Fruit fly (Drosophila melanogaster) whole organism, embryonic: Measurements from ENCODE around the gene RhoGEF4.

Experiments
- Awh ChIP-seq: fragments of 200-800 bp; sonication (Bioruptor generic); IDR thresholded peaks from 2 replicates; pipeline ENCODE4, ENCODE4 v1.3.6; 2022; ENCODE audit warnings: missing biosample characterization, missing genetic modification characterization
- Blimp-1 ChIP-seq: fragments of 200-800 bp; sonication (Bioruptor generic); optimal IDR thresholded peaks from 3 replicates; lab custom pipeline; 2018; ENCODE audit warnings: missing biosample characterization, missing genetic modification characterization, mild to moderate bottlenecking, moderate library complexity, missing genetic modification reagents
- CG10321 ChIP-seq: fragments of 200-800 bp; sonication (Bioruptor generic); IDR thresholded peaks from 2 replicates; pipeline ENCODE4 v1.3.6; 2022; ENCODE audit warnings: missing biosample characterization, missing genetic modification characterization
- CG10654 ChIP-seq: fragments of 200-800 bp; sonication (Bioruptor generic); optimal IDR thresholded peaks from 2 replicates; lab custom pipeline; 2016; ENCODE audit warnings: missing biosample characterization, missing genetic modification characterization
- CG11085 ChIP-seq: fragments of 200-800 bp; sonication (Bioruptor generic); IDR thresholded peaks from 2 replicates; pipeline ENCODE4 v1.3.6; 2022; ENCODE audit warnings: missing biosample characterization, missing genetic modification characterization
- CG11093 ChIP-seq: fragments of 200-800 bp; sonication (Bioruptor generic); IDR thresholded peaks from 3 replicates; pipeline ENCODE4 v1.3.6; 2022; ENCODE audit warnings: missing biosample characterization, missing genetic modification characterization
- CG11247 ChIP-seq: fragments of 200-800 bp; sonication (Bioruptor generic); IDR thresholded peaks from 2 replicates; pipeline ENCODE4 v1.3.6; 2022; ENCODE audit warnings: missing biosample characterization, missing genetic modification characterization
- CG1233 ChIP-seq: fragments of 200-800 bp; sonication (Bioruptor generic); optimal IDR thresholded peaks from 4 replicates; lab custom pipeline; 2018; ENCODE audit warnings: missing biosample characterization, mild to moderate bottlenecking, missing genetic modification characterization
- CG14050 ChIP-seq: fragments of 200-800 bp; sonication (Bioruptor generic); IDR thresholded peaks from 3 replicates; pipeline ENCODE4 v1.3.6; 2022; ENCODE audit warnings: missing biosample characterization, missing genetic modification characterization
- CG14441 ChIP-seq: fragments of 200-800 bp; sonication (Bioruptor generic); IDR thresholded peaks from 2 replicates; pipeline ENCODE4 v1.3.6; 2022; ENCODE audit warnings: missing biosample characterization, missing genetic modification characterization
- CG15601 ChIP-seq: fragments of 200-800 bp; sonication (Bioruptor generic); optimal IDR thresholded peaks from 3 replicates; lab custom pipeline; 2019; ENCODE audit warnings: missing biosample characterization, mild to moderate bottlenecking, missing genetic modification characterization, moderate library complexity
- CG2712 ChIP-seq: fragments of 200-800 bp; optimal IDR thresholded peaks from 3 replicates; lab custom pipeline; 2019; ENCODE audit warnings: missing biosample characterization, mild to moderate bottlenecking, missing genetic modification characterization, moderate library complexity
- CG30020 ChIP-seq: fragments of 200-800 bp; optimal IDR thresholded peaks from 2 replicates; lab custom pipeline; 2019; ENCODE audit warnings: missing biosample characterization, mild to moderate bottlenecking, missing genetic modification characterization, moderate library complexity
- CG3065 ChIP-seq: fragments of 200-800 bp; sonication (Bioruptor generic); optimal IDR thresholded peaks from 2 replicates; lab custom pipeline; 2016; ENCODE audit warnings: missing biosample characterization, missing genetic modification characterization
- CG31441 ChIP-seq: fragments of 200-800 bp; sonication (Bioruptor generic); IDR thresholded peaks from 2 replicates; pipeline ENCODE4 v1.3.6; 2022; ENCODE audit warnings: missing biosample characterization, missing genetic modification characterization
- CG34422 ChIP-seq: fragments of 200-800 bp; sonication (Bioruptor generic); IDR thresholded peaks from 3 replicates; pipeline ENCODE4 v1.3.6; 2022; ENCODE audit warnings: missing biosample characterization, missing genetic modification characterization
- CG3838 ChIP-seq: fragments of 200-800 bp; sonication (Bioruptor generic); optimal IDR thresholded peaks from 3 replicates; lab custom pipeline; 2016; ENCODE audit warnings: missing biosample characterization, missing genetic modification characterization
- CG3847 ChIP-seq: fragments of 200-800 bp; sonication (Bioruptor generic); IDR thresholded peaks from 2 replicates; pipeline ENCODE4 v1.3.6; 2022; ENCODE audit warnings: missing biosample characterization, missing genetic modification characterization
- CG4617 ChIP-seq: fragments of 200-800 bp; sonication (Bioruptor generic); optimal IDR thresholded peaks from 3 replicates; lab custom pipeline; 2016; ENCODE audit warnings: missing biosample characterization, missing genetic modification characterization, borderline replicate concordance
- CG4854 ChIP-seq: fragments of 200-800 bp; sonication (Bioruptor generic); optimal IDR thresholded peaks from 2 replicates; lab custom pipeline; 2016; ENCODE audit warnings: missing biosample characterization, missing genetic modification characterization, inconsistent platforms
- CG6689 ChIP-seq: fragments of 200-800 bp; sonication (Bioruptor generic); IDR thresholded peaks from 2 replicates; pipeline ENCODE4 v1.3.6; 2022; ENCODE audit warnings: missing biosample characterization, missing genetic modification characterization
- CG7745 ChIP-seq: fragments of 200-800 bp; sonication (Bioruptor generic); optimal IDR thresholded peaks from 2 replicates; lab custom pipeline; 2018; ENCODE audit warnings: missing biosample characterization, mild to moderate bottlenecking, missing genetic modification characterization, moderate library complexity
- CG9876 ChIP-seq: fragments of 200-800 bp; sonication (Bioruptor generic); optimal IDR thresholded peaks from 2 replicates; lab custom pipeline; 2016; ENCODE audit warnings: missing biosample characterization, missing genetic modification characterization
- Elba2 ChIP-seq: fragments of 200-800 bp; sonication (Bioruptor generic); optimal IDR thresholded peaks from 3 replicates; lab custom pipeline; 2016; ENCODE audit warnings: missing biosample characterization, missing genetic modification characterization
- HLH4C ChIP-seq: fragments of 200-800 bp; sonication (Bioruptor generic); IDR thresholded peaks from 3 replicates; pipeline ENCODE4 v1.3.6; 2022; ENCODE audit warnings: missing biosample characterization, missing genetic modification characterization; ENCODE audit not compliant: partially characterized antibody
- MESR4 ChIP-seq: fragments of 200-800 bp; sonication (Bioruptor generic); optimal IDR thresholded peaks from 2 replicates; lab custom pipeline; 2018; ENCODE audit warnings: missing biosample characterization, mild to moderate bottlenecking, missing genetic modification characterization, moderate library complexity
- Med ChIP-seq: fragments of 200-800 bp; sonication (Bioruptor generic); peaks from one replicate; lab custom pipeline; 2016; ENCODE audit warnings: missing biosample characterization, missing genetic modification characterization, mild to moderate bottlenecking, inconsistent platforms, moderate library complexity
- Meics ChIP-seq: fragments of 200-800 bp; sonication (Bioruptor generic); optimal IDR thresholded peaks from 2 replicates; lab custom pipeline; 2017; ENCODE audit warnings: missing biosample characterization, mild to moderate bottlenecking, missing genetic modification characterization
- Nf-YA ChIP-seq: fragments of 200-800 bp; sonication (Bioruptor generic); IDR thresholded peaks from 2 replicates; pipeline ENCODE4 v1.3.6; 2022; ENCODE audit warnings: missing biosample characterization, missing genetic modification characterization
- Ravus ChIP-seq: fragments of 200-800 bp; sonication (Bioruptor generic); IDR thresholded peaks from 2 replicates; pipeline ENCODE4 v1.3.6; 2022; ENCODE audit warnings: missing biosample characterization, missing genetic modification characterization
- Scr ChIP-seq: fragments of 200-800 bp; sonication (Bioruptor generic); IDR thresholded peaks from 2 replicates; pipeline ENCODE4 v1.3.6; 2022; ENCODE audit warnings: missing biosample characterization, missing genetic modification characterization; ENCODE audit not compliant: partially characterized antibody
- Side ChIP-seq: fragments of 200-800 bp; sonication (Bioruptor generic); optimal IDR thresholded peaks from 2 replicates; lab custom pipeline; 2016; ENCODE audit warnings: missing biosample characterization, missing genetic modification characterization
- TFAM ChIP-seq: fragments of 200-800 bp; sonication (Bioruptor generic); optimal IDR thresholded peaks from 2 replicates; lab custom pipeline; 2017; ENCODE audit warnings: missing biosample characterization, missing genetic modification characterization, inconsistent platforms
- az2 ChIP-seq: fragments of 200-800 bp; sonication (Bioruptor generic); optimal IDR thresholded peaks from 3 replicates; lab custom pipeline; 2016; ENCODE audit warnings: missing biosample characterization, missing genetic modification characterization
- bbx ChIP-seq: fragments of 200-800 bp; sonication (Bioruptor generic); IDR thresholded peaks from 2 replicates; pipeline ENCODE4 v1.3.6; 2022; ENCODE audit warnings: missing biosample characterization, missing genetic modification characterization; ENCODE audit not compliant: partially characterized antibody
- cad ChIP-seq: fragments of >200 bp; optimal IDR thresholded peaks from 2 replicates; lab custom pipeline; 2017; ENCODE audit warnings: missing biosample characterization, missing genetic modification characterization
- chm ChIP-seq: fragments of 200-800 bp; sonication (Bioruptor generic); IDR thresholded peaks from 2 replicates; pipeline ENCODE4 v1.3.6; 2022; ENCODE audit warnings: missing biosample characterization, missing genetic modification characterization
- crol ChIP-seq: fragments of 200-800 bp; sonication (Bioruptor generic); IDR thresholded peaks from 2 replicates; pipeline ENCODE4 v1.3.6; 2022; ENCODE audit warnings: missing biosample characterization, missing genetic modification characterization
- crp ChIP-seq, 2 experiments: fragments of 200-800 bp; sonication (Bioruptor generic); optimal IDR thresholded peaks; 2 replicates in 1 of 2; 3 replicates in 1 of 2; lab custom pipeline; 2017; ENCODE audit warnings: missing biosample characterization in 2 of 2, missing genetic modification characterization in 2 of 2, mild to moderate bottlenecking in 1 of 2, moderate library complexity in 1 of 2
- ewg ChIP-seq: fragments of 200-800 bp; sonication (Bioruptor generic); optimal IDR thresholded peaks from 3 replicates; lab custom pipeline; 2017; ENCODE audit warnings: mild to moderate bottlenecking, missing biosample characterization, missing genetic modification reagents, missing genetic modification characterization
- fu2 ChIP-seq: fragments of 200-800 bp; sonication (Bioruptor generic); optimal IDR thresholded peaks from 2 replicates; lab custom pipeline; 2016; ENCODE audit warnings: missing biosample characterization, missing genetic modification characterization
- gce ChIP-seq: fragments of 200-800 bp; sonication (Bioruptor generic); IDR thresholded peaks from 3 replicates; pipeline ENCODE4 v1.3.6; 2022; ENCODE audit warnings: missing biosample characterization, missing genetic modification characterization
- gsb ChIP-seq: fragments of 200-800 bp; sonication (Bioruptor generic); IDR thresholded peaks from 2 replicates; pipeline ENCODE4 v1.3.6; 2022; ENCODE audit warnings: missing biosample characterization, missing genetic modification characterization
- ind ChIP-seq: fragments of 200-800 bp; sonication (Bioruptor generic); optimal IDR thresholded peaks from 3 replicates; lab custom pipeline; 2016; ENCODE audit warnings: missing biosample characterization, missing genetic modification characterization
- pzg ChIP-seq: fragments of 200-800 bp; sonication (Bioruptor generic); optimal IDR thresholded peaks from 3 replicates; lab custom pipeline; 2018; ENCODE audit warnings: missing biosample characterization, mild to moderate bottlenecking, missing genetic modification characterization, moderate library complexity
- sd ChIP-seq: fragments of 200-800 bp; sonication (Bioruptor generic); optimal IDR thresholded peaks from 3 replicates; lab custom pipeline; 2018; ENCODE audit warnings: missing biosample characterization, mild to moderate bottlenecking, missing genetic modification characterization, moderate library complexity
- tup ChIP-seq: fragments of 200-800 bp; sonication (Bioruptor generic); optimal IDR thresholded peaks from 2 replicates; lab custom pipeline; 2016; ENCODE audit warnings: missing biosample characterization, mild to moderate bottlenecking, missing genetic modification characterization, moderate library complexity
- usp ChIP-seq: fragments of >200 bp; optimal IDR thresholded peaks from 2 replicates; lab custom pipeline; 2017; ENCODE audit warnings: missing biosample characterization, missing genetic modification characterization
- wor ChIP-seq: fragments of 200-800 bp; sonication (Bioruptor generic); IDR thresholded peaks from 2 replicates; pipeline ENCODE4 v1.3.6; 2022; ENCODE audit warnings: missing biosample characterization, missing genetic modification characterization
- zfh2 ChIP-seq: fragments of 200-800 bp; sonication (Bioruptor generic); optimal IDR thresholded peaks from 2 replicates; lab custom pipeline; 2016; ENCODE audit warnings: missing biosample characterization, missing genetic modification characterization

RhoGEF4 gene

dm6 chr3L:7368934-7369333 is 45.7 kb upstream of the RhoGEF4 start, which contains the start of gene Sh3beta:
Gene Sh3beta (minus strand): TSS chr3L:7369260.
- TF ChIP-seq CG11085 (GFP tag; lab: Robert Waterston, UW) (no peak), gsb (GFP tag; lab: Robert Waterston, UW) (no peak), Ravus (no peak), CG15601 (tag; lab: Kevin White, UChicago) (no peak), CG9876 (no peak), wor (GFP tag; lab: Robert Waterston, UW) (no peak), tup (GFP tag; lab: Kevin White, UChicago) (no peak), CG14050 (GFP tag; lab: Robert Waterston, UW) (no peak), CG10321 (peak; percentile 16; the same call in 1 of the 2 replicates), ind (GFP tag; lab: Kevin White, UChicago) (no peak), CG4617 (GFP tag; lab: Kevin White, UChicago) (peak; percentile 39), Meics (GFP tag; lab: Kevin White, UChicago) (peak; percentile 38), cad (GFP tag; lab: Kevin White, UChicago) (peak; percentile 6), sd (tag; lab: Kevin White, UChicago) (no peak), CG6689 (GFP tag; lab: Robert Waterston, UW) (no peak), CG34422 (0 out of 3 replicates have a peak, but pooled peaks have one; percentile 21), CG31441 (GFP tag; lab: Robert Waterston, UW) (no peak), az2 (GFP tag; lab: Kevin White, UChicago) (no peak), MESR4 (peak; percentile 51), pzg (peak; percentile 2), ewg (GFP tag; lab: Kevin White, UChicago) (no peak), Elba2 (GFP tag; lab: Kevin White, UChicago) (no peak), Blimp-1 (GFP tag; lab: Kevin White, UChicago) (no peak), Med (peak; percentile 76), TFAM (GFP tag; lab: Kevin White, UChicago) (no peak), Awh (GFP tag; lab: Robert Waterston, UW) (no peak), zfh2 (no peak), CG3065 (GFP tag; lab: Kevin White, UChicago) (peak; percentile 71), Scr (GFP tag; lab: Robert Waterston, UW) (no peak)

- TF ChIP-seq CG10654 (no peak), CG7745 (tag; lab: Kevin White, UChicago) (no peak), CG1233 (GFP tag; lab: Kevin White, UChicago) (no peak), crol (GFP tag; lab: Robert Waterston, UW) (peak; percentile 86; the same call in 1 of the 2 replicates), bbx (GFP tag; lab: Robert Waterston, UW) (no peak), CG4854 (GFP tag; lab: Kevin White, UChicago) (no peak), chm (GFP tag; lab: Robert Waterston, UW) (0 out of 2 replicates have a peak, but pooled peaks have one; percentile 8), usp (GFP tag; lab: Kevin White, UChicago) (no peak), crp (GFP tag; optimal IDR thresholded peaks at IDR 0.05; lab: Kevin White, UChicago) (no peak), CG11093 (GFP tag; lab: Robert Waterston, UW) (no peak), CG3838 (GFP tag; lab: Kevin White, UChicago) (no peak), CG3847 (GFP tag; lab: Robert Waterston, UW) (no peak), CG2712 (tag; lab: Kevin White, UChicago) (peak; percentile 96), gce (GFP tag; lab: Robert Waterston, UW) (no peak), CG6689 (GFP tag; lab: Robert Waterston, UW) (peak; percentile 45; the same call in 1 of the 2 replicates), Nf-YA (GFP tag; lab: Robert Waterston, UW) (no peak), CG30020 (tag; lab: Kevin White, UChicago) (no peak), CG11247 (GFP tag; lab: Robert Waterston, UW) (no peak), Side (no peak), CG14441 (GFP tag; lab: Robert Waterston, UW) (no peak), fu2 (GFP tag; lab: Kevin White, UChicago) (no peak), HLH4C (GFP tag; lab: Robert Waterston, UW) (no peak; the same call in 2 of the 3 replicates)
Measured at dm6 chr3L:7367798-7368678, 44.8 kb upstream of the RhoGEF4 start.
